Worm (Caenorhabditis elegans) whole organism, L1 larva: ENCODE measurements around the gene hpo-19.

Source experiments
- Y116A8C.19 ChIP-seq: sonication (generic microtip); optimal IDR thresholded peaks from 2 replicates; lab custom pipeline; 2016; ENCODE audit warnings: missing compliant biosample characterization, missing genetic modification characterization, borderline replicate concordance
- aha-1 ChIP-seq: fragments of 150-350 bp; optimal IDR thresholded peaks from 2 replicates; lab custom pipeline; 2014; ENCODE audit warnings: missing biosample characterization, missing genetic modification characterization
- aly-2 ChIP-seq: fragments of 150-350 bp; optimal IDR thresholded peaks from 2 replicates; lab custom pipeline; 2014; ENCODE audit warnings: missing biosample characterization, missing genetic modification characterization
- blmp-1 ChIP-seq: fragments of 150-350 bp; optimal IDR thresholded peaks from 2 replicates; lab custom pipeline; 2014; ENCODE audit warnings: missing biosample characterization, missing genetic modification characterization
- dpl-1 ChIP-seq, 3 experiments: fragments of 150-350 bp in 2 of 3; sonication (generic microtip) in 1 of 3; optimal IDR thresholded peaks; 2 replicates each; lab custom pipeline; 2014 to 2017; ENCODE audit warnings: missing biosample characterization in 3 of 3, missing genetic modification characterization in 3 of 3, missing genetic modification reagents in 3 of 3
- efl-1 ChIP-seq, 4 experiments: fragments of 150-350 bp; optimal IDR thresholded peaks in 3 of 4; peaks in 1 of 4; 1 replicate in 1 of 4; 2 replicates in 3 of 4; lab custom pipeline; 2014; ENCODE audit warnings: missing biosample characterization in 2 of 4, missing genetic modification characterization in 2 of 4, missing genetic modification reagents in 2 of 4
- fkh-4 ChIP-seq: sonication (generic microtip); optimal IDR thresholded peaks from 2 replicates; lab custom pipeline; 2016; ENCODE audit warnings: missing compliant biosample characterization, missing genetic modification characterization, borderline replicate concordance
- fkh-8 ChIP-seq: sonication (generic microtip); optimal IDR thresholded peaks from 2 replicates; lab custom pipeline; 2016; ENCODE audit warnings: mild to moderate bottlenecking, missing genetic modification characterization, missing compliant biosample characterization
- fos-1 ChIP-seq: fragments of 150-350 bp; optimal IDR thresholded peaks from 2 replicates; lab custom pipeline; 2014; ENCODE audit warnings: missing biosample characterization, missing genetic modification characterization
- lin-15B ChIP-seq: fragments of 150-350 bp; sonication (generic microtip); optimal IDR thresholded peaks from 3 replicates; lab custom pipeline; 2014; ENCODE audit warnings: missing biosample characterization, missing genetic modification characterization
- nhr-12 ChIP-seq: sonication (generic microtip); optimal IDR thresholded peaks from 2 replicates; lab custom pipeline; 2017; ENCODE audit warnings: missing biosample characterization, missing genetic modification characterization
- nhr-76 ChIP-seq: sonication (generic microtip); optimal IDR thresholded peaks from 2 replicates; lab custom pipeline; 2017; ENCODE audit warnings: missing biosample characterization, missing genetic modification characterization
- snu-23 ChIP-seq: sonication (generic microtip); optimal IDR thresholded peaks from 2 replicates; lab custom pipeline; 2016; ENCODE audit warnings: missing genetic modification characterization, missing compliant biosample characterization
- sup-37 ChIP-seq: fragments of 200-800 bp; sonication (Bioruptor generic); optimal IDR thresholded peaks from 2 replicates; lab custom pipeline; 2018; ENCODE audit warnings: mild to moderate bottlenecking, missing genetic modification characterization, missing compliant biosample characterization
- xbp-1 ChIP-seq: sonication (generic microtip); optimal IDR thresholded peaks from 2 replicates; lab custom pipeline; 2016; ENCODE audit warnings: missing genetic modification characterization, missing compliant biosample characterization

hpo-19 gene

DNA sequence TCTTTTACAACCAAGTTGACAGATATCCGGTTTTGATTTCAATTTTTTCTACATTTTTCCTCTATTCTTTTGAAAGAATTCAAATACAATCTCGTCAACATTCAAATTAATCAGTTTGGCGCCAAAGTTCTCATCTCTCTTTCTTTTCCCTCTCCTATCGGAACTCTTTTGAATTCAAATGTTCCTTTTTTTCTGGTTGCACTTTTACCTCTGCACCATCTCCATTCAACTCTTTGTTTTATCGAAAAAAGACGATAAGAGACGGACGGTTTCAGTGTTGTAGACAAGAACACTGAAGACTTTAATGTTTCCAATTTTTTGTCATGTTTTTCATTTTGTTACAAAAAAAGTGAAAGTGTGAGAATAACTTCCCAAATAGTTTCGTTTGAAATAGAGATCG is 39.6 kb downstream of the hpo-19 start:
- TF ChIP-seq blmp-1 (tag; lab: Kevin White, UChicago): peak; percentile 13
- TF ChIP-seq efl-1 (optimal IDR thresholded peaks at IDR 0.05; lab: Kevin White, UChicago): peak in 1 of 2 experiments; percentile 0
- TF ChIP-seq efl-1 (GFP tag; optimal IDR thresholded peaks at IDR 0.05 in 1 of 2; lab: Kevin White, UChicago): peak; percentile 23 to 83
- TF ChIP-seq dpl-1 (GFP tag; optimal IDR thresholded peaks at IDR 0.05; lab: Kevin White, UChicago): peak in 1 of 3 experiments; percentile 14
- no peak for TF ChIP-seq sup-37 (GFP tag; lab: Kevin White, UChicago)
- no peak for TF ChIP-seq xbp-1 (tag; lab: Kevin White, UChicago)

DNA sequence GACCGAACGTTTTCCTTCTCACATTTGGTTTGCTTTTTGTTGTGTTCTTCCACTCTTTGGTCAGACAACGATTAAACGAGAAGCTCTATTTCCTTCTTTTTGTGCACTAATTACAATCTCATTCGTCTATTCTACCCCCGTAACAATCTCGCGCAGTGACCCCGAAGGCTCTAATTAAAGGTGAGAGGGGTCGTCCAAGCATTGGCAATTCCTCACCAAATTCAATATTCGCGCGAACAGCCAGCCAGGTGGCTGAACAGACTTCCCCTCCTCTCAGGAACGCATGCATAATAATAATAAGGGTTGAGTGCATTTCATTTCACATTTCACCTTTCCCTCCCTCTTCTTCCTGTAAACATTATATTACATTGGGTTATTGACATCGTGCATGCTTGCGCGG is 48.7 kb downstream of the hpo-19 start:
- TF ChIP-seq fkh-4 (tag; lab: Kevin White, UChicago) (no peak), nhr-76 (tag; lab: Kevin White, UChicago) (no peak), aly-2 (tag; lab: Kevin White, UChicago) (no peak), fkh-8 (tag; lab: Kevin White, UChicago) (no peak), nhr-12 (no peak), lin-15B (tag; lab: Kevin White, UChicago) (no peak), fos-1 (no peak), snu-23 (no peak), sup-37 (GFP tag; lab: Kevin White, UChicago) (no peak), aha-1 (tag; lab: Kevin White, UChicago) (no peak), Y116A8C.19 (tag; lab: Kevin White, UChicago) (no peak)
